Fruit fly (Drosophila melanogaster): Measurements from ENCODE around the gene Mst84B.
A peak's percentile ranks its signal among the peaks of the same experiment; 100 is the strongest.

The Mst84B gene

DNA sequence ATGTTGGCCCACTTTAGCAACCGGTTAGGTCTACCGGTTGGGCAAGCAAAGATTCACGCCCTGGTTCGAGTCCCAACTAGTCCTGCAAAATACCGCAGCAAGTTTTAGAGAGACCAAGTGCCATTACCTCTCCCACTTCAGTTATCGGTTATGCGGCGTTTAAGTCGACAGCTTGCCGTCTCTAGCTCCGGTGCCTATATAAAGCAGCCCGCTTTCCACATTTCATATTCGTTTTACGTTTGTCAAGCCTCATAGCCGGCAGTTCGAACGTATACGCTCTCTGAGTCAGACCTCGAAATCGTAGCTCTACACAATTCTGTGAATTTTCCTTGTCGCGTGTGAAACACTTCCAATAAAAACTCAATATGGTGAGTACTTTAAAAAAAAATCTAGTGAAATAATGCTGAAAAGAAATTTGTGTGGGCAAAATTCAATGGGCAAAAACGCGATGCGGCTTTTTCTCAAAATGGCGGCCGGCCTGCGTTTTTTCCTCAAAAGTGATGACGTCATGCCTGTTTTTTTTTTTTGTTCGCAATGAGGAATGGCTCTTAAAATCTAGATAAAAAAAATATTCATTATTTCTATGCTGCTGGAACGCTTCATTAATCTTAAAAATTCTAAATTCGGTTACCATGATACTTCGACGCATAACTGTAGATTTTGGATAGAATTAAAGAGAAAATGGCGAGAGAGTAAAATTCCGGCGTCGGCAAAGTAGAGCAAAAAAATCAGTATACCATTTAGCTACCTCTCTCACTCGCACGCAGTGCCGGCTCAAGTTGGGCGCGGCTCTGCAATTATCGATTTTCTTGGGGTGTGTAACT lies 24.6 kb downstream of the Mst84B start, which contains the start of gene alphaTub84B (continued):
- no peak for TF ChIP-seq CG12236 (GFP tag; optimal IDR thresholded peaks at IDR 0.05)
- TF ChIP-seq CkIIα-i1 (GFP tag; IDR thresholded peaks at IDR 0.05) = no peak
- peak; percentile 98 for TF ChIP-seq pzg (GFP tag; optimal IDR thresholded peaks at IDR 0.05)
- peak; percentile 33 for TF ChIP-seq CG31365 (tag; optimal IDR thresholded peaks at IDR 0.05)
- peak; percentile 47 for TF ChIP-seq CG5245 (GFP tag; optimal IDR thresholded peaks at IDR 0.05)
- TF ChIP-seq oc (tag; optimal IDR thresholded peaks at IDR 0.05) = no peak
- peak in 1 of 2 experiments; percentile 42 for TF ChIP-seq Eip74EF (GFP tag; optimal IDR thresholded peaks at IDR 0.05)
- TF ChIP-seq Adf1 (GFP tag; IDR thresholded peaks at IDR 0.05) = no peak; the same call in 1 of the 2 replicates
- TF ChIP-seq CG15011 (GFP tag; optimal IDR thresholded peaks at IDR 0.05) = peak; percentile 18
- TF ChIP-seq scrt (GFP tag; optimal IDR thresholded peaks at IDR 0.05) = peak; percentile 76
- TF ChIP-seq Myb (GFP tag; optimal IDR thresholded peaks at IDR 0.05) = peak; percentile 44
- peak; percentile 6 for TF ChIP-seq Fer2 (tag; optimal IDR thresholded peaks at IDR 0.05)
- TF ChIP-seq Side (GFP tag; optimal IDR thresholded peaks at IDR 0.05) = peak; percentile 65
- TF ChIP-seq BtbVII (GFP tag; optimal IDR thresholded peaks at IDR 0.05) = peak; percentile 91
- TF ChIP-seq CG6654 (GFP tag; optimal IDR thresholded peaks at IDR 0.05) = no peak
- TF ChIP-seq CG6683 (GFP tag; optimal IDR thresholded peaks at IDR 0.05) = peak; percentile 19
- peak; percentile 77 for TF ChIP-seq CG1233 (GFP tag; optimal IDR thresholded peaks at IDR 0.05)
- peak; percentile 35 for TF ChIP-seq slou (GFP tag; optimal IDR thresholded peaks at IDR 0.05)
- no peak for TF ChIP-seq prd (optimal IDR thresholded peaks at IDR 0.05)
- TF ChIP-seq prd (GFP tag; IDR thresholded peaks at IDR 0.05) = peak; percentile 23; the same call in 1 of the 3 replicates
- peak; percentile 95 for TF ChIP-seq lilli (GFP tag; optimal IDR thresholded peaks at IDR 0.05)
- TF ChIP-seq CG8290 (GFP tag; optimal IDR thresholded peaks at IDR 0.05) = peak; percentile 46
- TF ChIP-seq CG8290 (tag; optimal IDR thresholded peaks at IDR 0.05) = peak; percentile 59 to 93
- peak; percentile 31 for TF ChIP-seq gsb-n (tag; optimal IDR thresholded peaks at IDR 0.05)
- TF ChIP-seq gem (tag; optimal IDR thresholded peaks at IDR 0.05) = peak; percentile 39
- peak; percentile 64; the same call in 1 of the 2 replicates for TF ChIP-seq aop (GFP tag; IDR thresholded peaks at IDR 0.05)
- peak; percentile 32 for TF ChIP-seq Deaf1 (tag; optimal IDR thresholded peaks at IDR 0.05)
- TF ChIP-seq Hr78 (GFP tag; optimal IDR thresholded peaks at IDR 0.05) = no peak
- TF ChIP-seq zen2 (GFP tag; IDR thresholded peaks at IDR 0.05; ENCODE audit: partially characterized antibody) = peak; percentile 40; the same call in 1 of the 3 replicates
- TF ChIP-seq Doc2 (GFP tag; IDR thresholded peaks at IDR 0.05) = no peak
- no peak for TF ChIP-seq Gsc (GFP tag; IDR thresholded peaks at IDR 0.05)
- 0 out of 3 replicates have a peak, but pooled peaks have one; percentile 20 for TF ChIP-seq CG7963 (GFP tag; IDR thresholded peaks at IDR 0.05; ENCODE audit: partially characterized antibody)
- TF ChIP-seq CG8478 (optimal IDR thresholded peaks at IDR 0.05) = no peak
- TF ChIP-seq nerfin-1 (tag; optimal IDR thresholded peaks at IDR 0.05) = peak; percentile 90
- peak; percentile 45 for TF ChIP-seq grau (tag; optimal IDR thresholded peaks at IDR 0.05)
- TF ChIP-seq CG7556 (GFP tag; optimal IDR thresholded peaks at IDR 0.05) = peak; percentile 60
- peak; percentile 51 for TF ChIP-seq CG32532 (GFP tag; IDR thresholded peaks at IDR 0.05)
- TF ChIP-seq row (GFP tag; IDR thresholded peaks at IDR 0.05) = peak; percentile 28; the same call in 2 of the 3 replicates
- TF ChIP-seq CG7928 (GFP tag; optimal IDR thresholded peaks at IDR 0.05) = no peak
- TF ChIP-seq MESR4 (GFP tag; optimal IDR thresholded peaks at IDR 0.05) = peak; percentile 95
- TF ChIP-seq CG6254 (GFP tag; optimal IDR thresholded peaks at IDR 0.05) = no peak
- peak; percentile 47; the same call in 1 of the 2 replicates for TF ChIP-seq HLH3B (GFP tag; IDR thresholded peaks at IDR 0.05)
- TF ChIP-seq Tbp (GFP tag; optimal IDR thresholded peaks at IDR 0.05) = peak; percentile 63
- peak; percentile 83 for TF ChIP-seq Atf3 (GFP tag; optimal IDR thresholded peaks at IDR 0.05)
- TF ChIP-seq hb (GFP tag; IDR thresholded peaks at IDR 0.05; ENCODE audit: partially characterized antibody) = 0 out of 3 replicates have a peak, but pooled peaks have one; percentile 41
- peak; percentile 73 for TF ChIP-seq CG16863 (GFP tag; optimal IDR thresholded peaks at IDR 0.05)
- TF ChIP-seq slbo (GFP tag; IDR thresholded peaks at IDR 0.05) = peak; percentile 67
- no peak for TF ChIP-seq CG4404 (GFP tag; IDR thresholded peaks at IDR 0.05)
- peak; percentile 44; the same call in 1 of the 2 replicates for TF ChIP-seq seq (GFP tag; IDR thresholded peaks at IDR 0.05)

All from whole organism, embryonic.